Comparison of ENCODE assay signal across 1 fruit fly cellular context in the genomic region with DNA sequence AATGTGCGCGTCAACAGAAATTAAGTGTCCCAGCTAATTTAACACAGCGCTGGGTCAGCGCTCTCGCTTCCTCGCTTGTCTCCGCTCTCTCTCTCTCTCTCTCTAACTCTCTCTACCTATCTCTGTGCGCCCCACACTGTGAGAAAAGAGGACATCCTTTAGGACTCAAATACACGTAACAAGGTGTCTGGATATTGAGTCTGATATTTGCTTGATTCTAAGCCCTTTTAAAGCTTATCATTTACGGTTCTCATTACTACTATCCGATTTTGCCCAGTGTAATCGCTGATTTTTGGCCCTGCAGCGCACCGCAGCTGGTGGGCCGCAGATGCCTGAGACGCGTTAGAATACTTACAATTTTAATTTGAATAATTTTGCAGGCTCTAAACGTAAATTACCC.
TF ChIP-seq lines count a peak whose summit lies in the region.

No protein-coding gene starts in this region.

TF ChIP-seq in whole organism, embryonic, 481 proteins besides CTCF, POLR2A, EP300 and RAD21 (continued from another document):
- TF ChIP-seq CG10321 (GFP tag; IDR thresholded peaks at IDR 0.05; lab: Robert Waterston, UW), result no peak
- TF ChIP-seq CG2129 (GFP tag; IDR thresholded peaks at IDR 0.05; lab: Robert Waterston, UW; ENCODE audit: partially characterized antibody), result no peak
- no peak for TF ChIP-seq CG8388 (GFP tag; optimal IDR thresholded peaks at IDR 0.05; lab: Kevin White, UChicago)
- TF ChIP-seq ash1 (GFP tag; optimal IDR thresholded peaks at IDR 0.05; lab: Kevin White, UChicago), result no peak
- peak; percentile 42 for TF ChIP-seq Rfx (GFP tag; IDR thresholded peaks at IDR 0.05; lab: Robert Waterston, UW)
- TF ChIP-seq CG10959 (GFP tag; IDR thresholded peaks at IDR 0.05; lab: Robert Waterston, UW), result no peak
- TF ChIP-seq CG7556 (GFP tag; optimal IDR thresholded peaks at IDR 0.05; lab: Kevin White, UChicago), result peak; percentile 39
- TF ChIP-seq toy (GFP tag; IDR thresholded peaks at IDR 0.05; lab: Robert Waterston, UW), result no peak
